Worm (Caenorhabditis elegans) whole organism, young adult: ENCODE data around the gene C30G12.6.
A peak's percentile ranks its signal among the peaks of the same experiment; 100 is the strongest.

ENCODE experiments used
- B0019.2 ChIP-seq: fragments of 200-800 bp; sonication (Bioruptor generic); conservative IDR thresholded peaks from 2 replicates; pipeline ENCODE4 v1.3.6; 2022; ENCODE audit warnings: missing genetic modification reagents, missing genetic modification characterization, missing compliant biosample characterization
- B0261.1 ChIP-seq: sonication (generic microtip); optimal IDR thresholded peaks from 2 replicates; lab custom pipeline; 2016; ENCODE audit warnings: mild to moderate bottlenecking, missing genetic modification characterization, moderate library complexity, missing compliant biosample characterization
- F23B12.7 ChIP-seq: sonication (generic microtip); optimal IDR thresholded peaks from 2 replicates; lab custom pipeline; 2017; ENCODE audit warnings: missing genetic modification characterization, mild to moderate bottlenecking, missing compliant biosample characterization, antibody characterized with exemption, moderate library complexity; ENCODE audit not compliant: insufficient read depth
- F33H1.4 ChIP-seq: fragments of 200-800 bp; sonication (Bioruptor generic); IDR thresholded peaks from 2 replicates; pipeline ENCODE4 v1.3.6; 2022; ENCODE audit warnings: missing genetic modification reagents, missing genetic modification characterization, missing compliant biosample characterization
- F37B4.10 ChIP-seq: fragments of 200-800 bp; sonication (Bioruptor generic); IDR thresholded peaks from 2 replicates; pipeline ENCODE4 v1.3.6; 2022; ENCODE audit warnings: missing genetic modification characterization, missing compliant biosample characterization
- F52B5.7 ChIP-seq: sonication (generic microtip); optimal IDR thresholded peaks from 2 replicates; lab custom pipeline; 2016; ENCODE audit warnings: mild to moderate bottlenecking, missing genetic modification characterization, missing compliant biosample characterization
- F57A8.1 ChIP-seq: fragments of 200-800 bp; sonication (Bioruptor generic); optimal IDR thresholded peaks from 2 replicates; lab custom pipeline; 2018; ENCODE audit warnings: mild to moderate bottlenecking, missing genetic modification characterization, moderate library complexity, missing compliant biosample characterization
- K11D2.4 ChIP-seq: fragments of 200-800 bp; sonication (Bioruptor generic); IDR thresholded peaks from 2 replicates; pipeline ENCODE4 v1.3.6; 2022; ENCODE audit warnings: missing genetic modification reagents, missing genetic modification characterization, missing compliant biosample characterization
- T26A5.8 ChIP-seq: sonication (generic microtip); optimal IDR thresholded peaks from 2 replicates; lab custom pipeline; 2016; ENCODE audit warnings: missing genetic modification characterization, missing compliant biosample characterization
- Y67H2A.10 ChIP-seq: fragments of 200-800 bp; sonication (Bioruptor generic); conservative IDR thresholded peaks from 2 replicates; pipeline ENCODE4 v1.3.6; 2022; ENCODE audit warnings: missing genetic modification reagents, missing genetic modification characterization, missing compliant biosample characterization
- Y95B8A.8 ChIP-seq: fragments of 200-800 bp; sonication (Bioruptor generic); IDR thresholded peaks from 2 replicates; pipeline ENCODE4 v1.3.6; 2022; ENCODE audit warnings: missing genetic modification reagents, missing genetic modification characterization, missing compliant biosample characterization
- akir-1 ChIP-seq: fragments of 200-800 bp; sonication (Bioruptor generic); optimal IDR thresholded peaks from 2 replicates; lab custom pipeline; 2018; ENCODE audit warnings: mild to moderate bottlenecking, missing genetic modification characterization, moderate library complexity, missing compliant biosample characterization
- aptf-2 ChIP-seq: fragments of 200-800 bp; sonication (Bioruptor generic); conservative IDR thresholded peaks from 2 replicates; pipeline ENCODE4 v1.3.6; 2022; ENCODE audit warnings: missing genetic modification reagents, missing genetic modification characterization, missing compliant biosample characterization
- attf-6 ChIP-seq: fragments of 200-800 bp; sonication (Bioruptor generic); IDR thresholded peaks from 2 replicates; pipeline ENCODE4 v1.3.6; 2022; ENCODE audit warnings: missing genetic modification reagents, missing genetic modification characterization, missing compliant biosample characterization
- ceh-27 ChIP-seq: fragments of 200-800 bp; sonication (Bioruptor generic); optimal IDR thresholded peaks from 2 replicates; lab custom pipeline; 2018; ENCODE audit warnings: mild to moderate bottlenecking, missing genetic modification characterization, moderate library complexity, missing compliant biosample characterization
- ceh-79 ChIP-seq: sonication (generic microtip); optimal IDR thresholded peaks from 2 replicates; lab custom pipeline; 2017; ENCODE audit warnings: mild to moderate bottlenecking, missing genetic modification characterization, missing compliant biosample characterization
- ceh-91 ChIP-seq: fragments of 200-800 bp; sonication (Bioruptor generic); IDR thresholded peaks from 2 replicates; pipeline ENCODE4 v1.3.6; 2022; ENCODE audit warnings: missing genetic modification reagents, missing genetic modification characterization, missing compliant biosample characterization
- die-1 ChIP-seq: sonication (generic microtip); optimal IDR thresholded peaks from 2 replicates; lab custom pipeline; 2016; ENCODE audit warnings: missing genotype, mild to moderate bottlenecking, missing genetic modification characterization, missing compliant biosample characterization
- ets-4 ChIP-seq: fragments of 200-800 bp; sonication (Bioruptor generic); optimal IDR thresholded peaks from 2 replicates; lab custom pipeline; 2018; ENCODE audit warnings: mild to moderate bottlenecking, missing genetic modification characterization, missing compliant biosample characterization
- him-1 ChIP-seq: sonication (generic microtip); optimal IDR thresholded peaks from 2 replicates; lab custom pipeline; 2016; ENCODE audit warnings: missing genotype, missing genetic modification reagents, missing genetic modification characterization, missing compliant biosample characterization
- hlh-12 ChIP-seq: sonication (generic microtip); optimal IDR thresholded peaks from 2 replicates; lab custom pipeline; 2016; ENCODE audit warnings: missing genetic modification characterization, missing compliant biosample characterization
- hlh-26 ChIP-seq: fragments of 200-800 bp; sonication (Bioruptor generic); conservative IDR thresholded peaks from 2 replicates; pipeline ENCODE4 v1.3.6; 2022; ENCODE audit warnings: missing genetic modification reagents, missing genetic modification characterization, missing compliant biosample characterization
- hmg-20 ChIP-seq: fragments of 200-800 bp; sonication (Bioruptor generic); IDR thresholded peaks from 2 replicates; pipeline ENCODE4 v1.3.6; 2022; ENCODE audit warnings: missing genetic modification reagents, missing genetic modification characterization, missing compliant biosample characterization
- lin-26 ChIP-seq: fragments of 200-800 bp; sonication (Bioruptor generic); IDR thresholded peaks from 2 replicates; pipeline ENCODE4 v1.3.6; 2022; ENCODE audit warnings: missing genetic modification reagents, missing genetic modification characterization, missing compliant biosample characterization
- lir-1 ChIP-seq: fragments of 200-800 bp; sonication (Bioruptor generic); conservative IDR thresholded peaks from 2 replicates; pipeline ENCODE4 v1.3.6; 2022; ENCODE audit warnings: missing genetic modification reagents, missing genetic modification characterization, missing compliant biosample characterization
- madf-10 ChIP-seq: sonication (generic microtip); optimal IDR thresholded peaks from 2 replicates; lab custom pipeline; 2016; ENCODE audit warnings: mild to moderate bottlenecking, missing genetic modification characterization, missing compliant biosample characterization
- madf-3 ChIP-seq: fragments of 200-800 bp; sonication (Bioruptor generic); IDR thresholded peaks from 2 replicates; pipeline ENCODE4 v1.3.6; 2022; ENCODE audit warnings: missing genetic modification reagents, missing genetic modification characterization, missing compliant biosample characterization
- madf-6 ChIP-seq: fragments of 200-800 bp; sonication (Bioruptor generic); IDR thresholded peaks from 2 replicates; pipeline ENCODE4 v1.3.6; 2022; ENCODE audit warnings: missing genetic modification reagents, missing genetic modification characterization, missing compliant biosample characterization
- madf-8 ChIP-seq: fragments of 200-800 bp; sonication (Bioruptor generic); conservative IDR thresholded peaks from 2 replicates; pipeline ENCODE4 v1.3.6; 2022; ENCODE audit warnings: missing genetic modification reagents, missing genetic modification characterization, missing compliant biosample characterization
- nhr-27 ChIP-seq: fragments of 200-800 bp; sonication (Bioruptor generic); optimal IDR thresholded peaks from 2 replicates; lab custom pipeline; 2018; ENCODE audit warnings: mild to moderate bottlenecking, missing genetic modification characterization, moderate library complexity, missing compliant biosample characterization
- nhr-80 ChIP-seq: sonication (generic microtip); optimal IDR thresholded peaks from 2 replicates; lab custom pipeline; 2016; ENCODE audit warnings: missing genetic modification characterization, missing compliant biosample characterization
- nhr-90 ChIP-seq: sonication (generic microtip); optimal IDR thresholded peaks from 2 replicates; lab custom pipeline; 2016; ENCODE audit warnings: missing genotype, mild to moderate bottlenecking, missing genetic modification characterization, missing compliant biosample characterization
- pbrm-1 ChIP-seq: fragments of 200-800 bp; sonication (Bioruptor generic); IDR thresholded peaks from 2 replicates; pipeline ENCODE4 v1.3.6; 2022; ENCODE audit warnings: missing genetic modification reagents, missing genetic modification characterization, missing compliant biosample characterization
- pha-4 ChIP-seq: fragments of 150-350 bp; sonication (generic microtip); optimal IDR thresholded peaks from 2 replicates; lab custom pipeline; 2014; ENCODE audit warnings: missing biosample characterization, missing genetic modification reagents, missing genetic modification characterization
- rec-8 ChIP-seq, 2 experiments: sonication (generic microtip); optimal IDR thresholded peaks; 2 replicates each; lab custom pipeline; 2016; ENCODE audit warnings: mild to moderate bottlenecking in 2 of 2, missing genetic modification characterization in 2 of 2, missing genetic modification reagents in 2 of 2, missing genotype in 2 of 2, missing biosample characterization in 1 of 2, missing compliant biosample characterization in 1 of 2, moderate library complexity in 1 of 2
- rpc-1 ChIP-seq, 2 experiments: fragments of 150-350 bp in 1 of 2; sonication (generic microtip) in 1 of 2; optimal IDR thresholded peaks; 2 replicates each; lab custom pipeline; 2014 to 2018; ENCODE audit warnings: missing biosample characterization in 1 of 2, missing genetic modification characterization in 1 of 2, missing genetic modification reagents in 1 of 2, missing genotype in 1 of 2
- sea-2 ChIP-seq: fragments of 200-800 bp; sonication (Bioruptor generic); IDR thresholded peaks from 2 replicates; pipeline ENCODE4 v1.3.6; 2022; ENCODE audit warnings: missing genetic modification characterization, missing compliant biosample characterization
- snpc-1.3 ChIP-seq: sonication (generic microtip); optimal IDR thresholded peaks from 2 replicates; lab custom pipeline; 2017; ENCODE audit warnings: missing genetic modification characterization, mild to moderate bottlenecking, missing compliant biosample characterization, antibody characterized with exemption, moderate library complexity, missing genotype, missing genetic modification reagents; ENCODE audit not compliant: insufficient read depth
- snpc-3.4 ChIP-seq: sonication (generic microtip); optimal IDR thresholded peaks from 2 replicates; lab custom pipeline; 2017; ENCODE audit warnings: missing genetic modification characterization, mild to moderate bottlenecking, missing compliant biosample characterization, antibody characterized with exemption, moderate library complexity, missing genotype, missing genetic modification reagents
- sptf-2 ChIP-seq: fragments of 200-800 bp; sonication (Bioruptor generic); optimal IDR thresholded peaks from 2 replicates; lab custom pipeline; 2018; ENCODE audit warnings: mild to moderate bottlenecking, missing genetic modification characterization, missing compliant biosample characterization
- tbx-9 ChIP-seq: sonication (generic microtip); optimal IDR thresholded peaks from 2 replicates; lab custom pipeline; 2016; ENCODE audit warnings: borderline replicate concordance, missing genetic modification characterization, inconsistent platforms, missing compliant biosample characterization
- tlf-1 ChIP-seq: fragments of 200-800 bp; sonication (Bioruptor generic); optimal IDR thresholded peaks from 2 replicates; lab custom pipeline; 2018; ENCODE audit warnings: mild to moderate bottlenecking, missing genetic modification characterization, missing compliant biosample characterization
- xnd-1 ChIP-seq: sonication (generic microtip); optimal IDR thresholded peaks from 2 replicates; lab custom pipeline; 2016; ENCODE audit warnings: missing genotype, missing genetic modification reagents, missing genetic modification characterization, missing compliant biosample characterization
- zfh-2 ChIP-seq: fragments of 200-800 bp; sonication (Bioruptor generic); conservative IDR thresholded peaks from 2 replicates; pipeline ENCODE4 v1.3.6; 2022; ENCODE audit warnings: missing genetic modification reagents, missing genetic modification characterization, missing compliant biosample characterization
- ztf-22 ChIP-seq: fragments of 200-800 bp; sonication (Bioruptor generic); optimal IDR thresholded peaks from 2 replicates; lab custom pipeline; 2018; ENCODE audit warnings: mild to moderate bottlenecking, missing genetic modification characterization, moderate library complexity, missing compliant biosample characterization
- ztf-25 ChIP-seq: fragments of 200-800 bp; sonication (Bioruptor generic); IDR thresholded peaks from 2 replicates; pipeline ENCODE4 v1.3.6; 2022; ENCODE audit warnings: missing genetic modification reagents, missing genetic modification characterization, missing compliant biosample characterization
- ztf-28 ChIP-seq: fragments of 200-800 bp; sonication (Bioruptor generic); IDR thresholded peaks from 2 replicates; pipeline ENCODE4 v1.3.6; 2022; ENCODE audit warnings: missing genetic modification reagents, missing genetic modification characterization, missing compliant biosample characterization
- ztf-6 ChIP-seq: fragments of 200-800 bp; sonication (Bioruptor generic); IDR thresholded peaks from 2 replicates; pipeline ENCODE4 v1.3.6; 2022; ENCODE audit warnings: missing genetic modification reagents, missing genetic modification characterization, missing compliant biosample characterization

Gene C30G12.6

ce11 chrII:7301670-7302151 lies 5.9 kb upstream of the C30G12.6 start, which contains the start of gene cul-4 (continued):
- TF ChIP-seq die-1 (tag; lab: Kevin White, UChicago): peak; percentile 0
- TF ChIP-seq madf-8 (GFP tag; lab: Robert Waterston, UW): peak; percentile 99
- TF ChIP-seq snpc-3.4 (tag; lab: Kevin White, UChicago): peak; percentile 91
- peak; percentile 80 for TF ChIP-seq ceh-91
- TF ChIP-seq madf-3: peak; percentile 91
- TF ChIP-seq nhr-90: no peak
- no peak for TF ChIP-seq hlh-26
- TF ChIP-seq ztf-6 (GFP tag; lab: Robert Waterston, UW): no peak
- no peak for TF ChIP-seq akir-1 (GFP tag; lab: Kevin White, UChicago)
- no peak for TF ChIP-seq T26A5.8 (tag; lab: Kevin White, UChicago)
- TF ChIP-seq F52B5.7 (tag; lab: Kevin White, UChicago): no peak
- no peak for TF ChIP-seq zfh-2 (GFP tag; lab: Robert Waterston, UW)
- peak; percentile 37; the same call in 1 of the 2 replicates for TF ChIP-seq lir-1 (GFP tag; lab: Robert Waterston, UW)
- TF ChIP-seq pbrm-1: peak; percentile 86
- no peak for TF ChIP-seq hlh-12 (tag; lab: Kevin White, UChicago)
- no peak for TF ChIP-seq lin-26 (GFP tag; lab: Robert Waterston, UW)
- TF ChIP-seq sea-2 (GFP tag; lab: Robert Waterston, UW): no peak
- no peak for TF ChIP-seq ceh-79 (tag; lab: Kevin White, UChicago)
- no peak for TF ChIP-seq B0261.1 (tag; lab: Kevin White, UChicago)
- peak; percentile 81 for TF ChIP-seq tlf-1
- TF ChIP-seq aptf-2 (GFP tag; lab: Robert Waterston, UW): no peak
- TF ChIP-seq sptf-2 (GFP tag; lab: Kevin White, UChicago): no peak
- TF ChIP-seq rpc-1 (optimal IDR thresholded peaks at IDR 0.05; lab: Kevin White, UChicago): no peak
- no peak for TF ChIP-seq rpc-1 (tag; optimal IDR thresholded peaks at IDR 0.05; lab: Kevin White, UChicago)
- no peak for TF ChIP-seq ztf-25 (GFP tag; lab: Robert Waterston, UW)
- TF ChIP-seq hmg-20 (GFP tag; lab: Robert Waterston, UW): 0 out of 2 replicates have a peak, but pooled peaks have one; percentile 51
- TF ChIP-seq attf-6 (GFP tag; lab: Robert Waterston, UW): peak; percentile 71
- peak; percentile 97 for TF ChIP-seq xnd-1 (tag; lab: Kevin White, UChicago)
- TF ChIP-seq nhr-27: no peak
- TF ChIP-seq F33H1.4 (GFP tag; lab: Robert Waterston, UW): peak; percentile 86
- peak; percentile 23 for TF ChIP-seq ceh-27 (GFP tag; lab: Kevin White, UChicago)
- TF ChIP-seq Y95B8A.8 (GFP tag; lab: Robert Waterston, UW): 0 out of 2 replicates have a peak, but pooled peaks have one; percentile 17
- peak; percentile 54 for TF ChIP-seq F23B12.7
- TF ChIP-seq ztf-22: no peak
- TF ChIP-seq madf-6: peak; percentile 99
- TF ChIP-seq K11D2.4 (GFP tag; lab: Robert Waterston, UW): no peak
- TF ChIP-seq pha-4 (tag; lab: Kevin White, UChicago): no peak
- no peak for TF ChIP-seq madf-10 (tag; lab: Kevin White, UChicago)
- TF ChIP-seq ets-4 (GFP tag; lab: Kevin White, UChicago): no peak
- TF ChIP-seq nhr-80 (tag; lab: Kevin White, UChicago): peak; percentile 22
- peak; percentile 68 for TF ChIP-seq snpc-1.3 (tag; lab: Kevin White, UChicago)
- no peak for TF ChIP-seq rec-8 (tag; optimal IDR thresholded peaks at IDR 0.05; lab: Kevin White, UChicago)
- TF ChIP-seq F57A8.1 (GFP tag; lab: Kevin White, UChicago): no peak
- TF ChIP-seq Y67H2A.10 (GFP tag; lab: Robert Waterston, UW): no peak
- TF ChIP-seq him-1 (tag; lab: Kevin White, UChicago): peak; percentile 82
- TF ChIP-seq F37B4.10 (GFP tag; lab: Robert Waterston, UW): no peak
- TF ChIP-seq tbx-9 (tag; lab: Kevin White, UChicago): no peak
- TF ChIP-seq ztf-28: 0 out of 2 replicates have a peak, but pooled peaks have one; percentile 63
- TF ChIP-seq B0019.2 (GFP tag; lab: Robert Waterston, UW): no peak
